Worm (Caenorhabditis elegans) whole organism, late embryonic: ENCODE measurements around the gene scl-24.

Experiments
- F13H6.1 ChIP-seq: sonication (generic microtip); optimal IDR thresholded peaks from 2 replicates; lab custom pipeline; 2016; ENCODE audit warnings: missing genetic modification characterization, missing compliant biosample characterization
- ama-1 ChIP-seq: fragments of 150-350 bp; optimal IDR thresholded peaks from 2 replicates; lab custom pipeline; 2014
- ceh-2 ChIP-seq: sonication (generic microtip); optimal IDR thresholded peaks from 2 replicates; lab custom pipeline; 2016; ENCODE audit warnings: missing genotype, missing genetic modification characterization, missing compliant biosample characterization
- ceh-24 ChIP-seq: sonication (generic microtip); optimal IDR thresholded peaks from 2 replicates; lab custom pipeline; 2016; ENCODE audit warnings: mild to moderate bottlenecking, missing genetic modification characterization, missing compliant biosample characterization
- hlh-30 ChIP-seq: sonication (generic microtip); optimal IDR thresholded peaks from 2 replicates; lab custom pipeline; 2017; ENCODE audit warnings: antibody characterized with exemption, missing genetic modification characterization, missing compliant biosample characterization; ENCODE audit not compliant: insufficient read depth
- lim-6 ChIP-seq: sonication (generic microtip); optimal IDR thresholded peaks from 2 replicates; lab custom pipeline; 2016; ENCODE audit warnings: missing genetic modification characterization, missing compliant biosample characterization
- nhr-11 ChIP-seq: fragments of 150-350 bp; optimal IDR thresholded peaks from 2 replicates; lab custom pipeline; 2014; ENCODE audit warnings: missing biosample characterization, missing genetic modification characterization
- sox-4 ChIP-seq: sonication (generic microtip); optimal IDR thresholded peaks from 2 replicates; lab custom pipeline; 2017; ENCODE audit warnings: mild to moderate bottlenecking, missing genetic modification characterization, inconsistent platforms, missing compliant biosample characterization
- unc-42 ChIP-seq: sonication (generic microtip); optimal IDR thresholded peaks from 2 replicates; lab custom pipeline; 2016; ENCODE audit warnings: missing genotype, missing genetic modification characterization, missing compliant biosample characterization

DNA sequence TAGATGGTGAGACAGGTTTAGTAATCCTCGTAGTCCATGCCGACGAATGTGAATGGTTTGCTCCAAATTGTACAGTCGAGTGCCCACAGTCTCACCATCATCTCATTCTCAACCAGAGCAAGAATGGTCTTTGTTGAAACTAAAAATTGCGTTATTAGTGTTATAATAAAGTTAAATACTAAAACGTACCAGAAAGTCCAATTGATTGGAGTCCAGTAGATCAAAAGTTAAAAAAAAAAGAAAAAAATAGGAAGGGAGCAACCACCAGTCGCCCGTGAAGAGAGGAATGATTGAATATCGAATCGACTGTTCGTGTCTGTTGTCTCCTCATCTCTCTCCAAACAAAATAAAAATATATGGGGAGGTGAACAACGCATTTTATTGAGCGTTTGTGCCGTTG, 44.4 kb downstream of the scl-24 start, which contains the start of gene C18D4.12:
- TF ChIP-seq hlh-30 (no peak), unc-42 (tag; lab: Kevin White, UChicago) (no peak), ceh-2 (no peak), sox-4 (tag; lab: Kevin White, UChicago) (no peak), nhr-11 (tag; lab: Kevin White, UChicago) (no peak), ama-1 (lab: Kevin White, UChicago) (no peak), ceh-24 (tag; lab: Kevin White, UChicago) (no peak), F13H6.1 (no peak), lim-6 (tag; lab: Kevin White, UChicago) (no peak)
